Fruit fly (Drosophila melanogaster): Measurements from ENCODE around the gene CG14204.
A peak's percentile ranks its signal among the peaks of the same experiment; 100 is the strongest.

The CG14204 gene

DNA sequence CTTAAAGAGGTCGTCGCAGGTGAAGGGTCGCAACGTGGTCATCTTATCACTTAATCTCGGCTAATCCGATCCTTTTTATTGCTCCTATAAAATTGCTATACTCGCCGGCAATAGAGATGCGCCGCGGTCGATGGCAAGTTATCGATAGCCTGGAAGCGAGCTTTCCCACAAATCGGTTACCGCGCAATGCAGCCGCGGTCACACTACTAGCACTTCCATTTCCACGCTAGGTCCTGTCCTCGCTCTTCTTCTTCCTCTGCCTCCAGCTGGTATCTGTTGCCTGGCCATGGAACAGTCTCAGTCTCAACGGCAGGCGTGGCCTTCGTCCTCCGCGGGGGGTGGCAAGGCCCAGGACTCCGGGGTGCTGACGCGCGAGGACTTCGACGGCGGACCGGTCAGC lies 39.5 kb downstream of the CG14204 start, which contains the start of the genes Naa20A and MKP-4 (continued):
- TF ChIP-seq insv (GFP tag; optimal IDR thresholded peaks at IDR 0.05) (no peak), CG2889 (GFP tag; IDR thresholded peaks at IDR 0.05) (no peak), CG9876 (GFP tag; optimal IDR thresholded peaks at IDR 0.05) (no peak), CG10431 (GFP tag; optimal IDR thresholded peaks at IDR 0.05) (no peak), Bgb (GFP tag; IDR thresholded peaks at IDR 0.05; ENCODE audit: partially characterized antibody) (peak; percentile 77; the same call in 1 of the 2 replicates), Lim3 (GFP tag; IDR thresholded peaks at IDR 0.05) (no peak), Dad (GFP tag; optimal IDR thresholded peaks at IDR 0.05) (no peak), CG12299 (tag; optimal IDR thresholded peaks at IDR 0.05) (no peak), CG6654 (GFP tag; optimal IDR thresholded peaks at IDR 0.05) (no peak), sqz (GFP tag; optimal IDR thresholded peaks at IDR 0.05) (no peak), CG32532 (GFP tag; IDR thresholded peaks at IDR 0.05) (no peak), CG10366 (GFP tag; IDR thresholded peaks at IDR 0.05) (no peak), fd96Cb (tag; optimal IDR thresholded peaks at IDR 0.05) (no peak), CG8359 (GFP tag; optimal IDR thresholded peaks at IDR 0.05; ENCODE audit: borderline replicate concordance) (no peak), CG13624 (GFP tag; optimal IDR thresholded peaks at IDR 0.05) (peak; percentile 31), CG7963 (GFP tag; IDR thresholded peaks at IDR 0.05; ENCODE audit: partially characterized antibody) (no peak), Sry-β (GFP tag; optimal IDR thresholded peaks at IDR 0.05) (no peak), chn (GFP tag; optimal IDR thresholded peaks at IDR 0.05) (no peak), dimm (GFP tag; IDR thresholded peaks at IDR 0.05) (no peak), Oli (tag; optimal IDR thresholded peaks at IDR 0.05) (no peak), CG2712 (tag; optimal IDR thresholded peaks at IDR 0.05) (no peak), Rx (GFP tag; IDR thresholded peaks at IDR 0.05) (no peak), CG6683 (GFP tag; optimal IDR thresholded peaks at IDR 0.05) (no peak), CG12104 (GFP tag; optimal IDR thresholded peaks at IDR 0.05) (no peak), zf30C (GFP tag; optimal IDR thresholded peaks at IDR 0.05) (no peak), MTF-1 (GFP tag; optimal IDR thresholded peaks at IDR 0.05; ENCODE audit: borderline replicate concordance) (no peak), CG18599 (GFP tag; optimal IDR thresholded peaks at IDR 0.05) (no peak), CG9437 (GFP tag; optimal IDR thresholded peaks at IDR 0.05) (no peak), Med (GFP tag) (peak; percentile 87), Elba2 (GFP tag; optimal IDR thresholded peaks at IDR 0.05) (no peak), Dip3 (GFP tag; optimal IDR thresholded peaks at IDR 0.05) (no peak), dmrt99B (tag; optimal IDR thresholded peaks at IDR 0.05) (no peak), CG16779 (GFP tag; IDR thresholded peaks at IDR 0.05) (no peak), CG17186 (GFP tag; optimal IDR thresholded peaks at IDR 0.05) (peak; percentile 75), crol (GFP tag; IDR thresholded peaks at IDR 0.05) (no peak), pnt (GFP tag; optimal IDR thresholded peaks at IDR 0.05) (no peak), CG9727 (GFP tag; optimal IDR thresholded peaks at IDR 0.05) (no peak), Fer2 (tag; optimal IDR thresholded peaks at IDR 0.05) (no peak), Fer1 (GFP tag; optimal IDR thresholded peaks at IDR 0.05) (peak; percentile 5), tup (GFP tag; optimal IDR thresholded peaks at IDR 0.05) (no peak), odd (GFP tag; optimal IDR thresholded peaks at IDR 0.05) (no peak), C15 (GFP tag; IDR thresholded peaks at IDR 0.05) (no peak), z (GFP tag; IDR thresholded peaks at IDR 0.05) (no peak), CG18764 (GFP tag; optimal IDR thresholded peaks at IDR 0.05) (no peak), gce (GFP tag; IDR thresholded peaks at IDR 0.05) (no peak), HLH4C (GFP tag; IDR thresholded peaks at IDR 0.05; ENCODE audit: partially characterized antibody) (peak; percentile 73), chif (GFP tag; optimal IDR thresholded peaks at IDR 0.05) (no peak), Fer3 (tag; optimal IDR thresholded peaks at IDR 0.05) (no peak), pita (GFP tag; optimal IDR thresholded peaks at IDR 0.05) (no peak), CG9797 (GFP tag; optimal IDR thresholded peaks at IDR 0.05) (peak; percentile 83), peb (GFP tag; IDR thresholded peaks at IDR 0.05) (no peak), dm (GFP tag; optimal IDR thresholded peaks at IDR 0.05) (peak; percentile 40)
